Worm (Caenorhabditis elegans) whole organism, midembryonic: ENCODE measurements around the gene C29A12.22.

Source experiments
- T22C8.4 ChIP-seq: fragments of 200-800 bp; sonication (Bioruptor generic); IDR thresholded peaks from 2 replicates; pipeline ENCODE4 v1.3.6; 2022; ENCODE audit warnings: missing genetic modification characterization, missing compliant biosample characterization
- cog-1 ChIP-seq: sonication (generic microtip); optimal IDR thresholded peaks from 2 replicates; lab custom pipeline; 2016; ENCODE audit warnings: missing genetic modification characterization, missing compliant biosample characterization
- flt-1 ChIP-seq: fragments of 200-800 bp; sonication (Bioruptor generic); IDR thresholded peaks from 2 replicates; pipeline ENCODE4 v1.3.6; 2022; ENCODE audit warnings: missing genetic modification characterization, missing compliant biosample characterization
- klf-2 ChIP-seq: fragments of 200-800 bp; sonication (Bioruptor generic); conservative IDR thresholded peaks from 2 replicates; pipeline ENCODE4 v1.3.6; 2022; ENCODE audit warnings: missing genetic modification reagents, missing genetic modification characterization, missing compliant biosample characterization
- med-1 ChIP-seq: sonication (generic microtip); optimal IDR thresholded peaks from 2 replicates; lab custom pipeline; 2017; ENCODE audit warnings: missing genetic modification characterization, mild to moderate bottlenecking, missing compliant biosample characterization, antibody characterized with exemption, missing genetic modification reagents; ENCODE audit not compliant: insufficient read depth
- ref-1 ChIP-seq: fragments of 200-800 bp; sonication (Bioruptor generic); conservative IDR thresholded peaks from 2 replicates; pipeline ENCODE4 v1.3.6; 2022; ENCODE audit warnings: missing genetic modification reagents, missing genetic modification characterization, missing compliant biosample characterization
- tab-1 ChIP-seq: fragments of 200-800 bp; sonication (Bioruptor generic); IDR thresholded peaks from 2 replicates; pipeline ENCODE4 v1.3.6; 2022; ENCODE audit warnings: missing genetic modification characterization, missing compliant biosample characterization
- ztf-23 ChIP-seq: fragments of 200-800 bp; sonication (Bioruptor generic); IDR thresholded peaks from 2 replicates; pipeline ENCODE4 v1.3.6; 2022; ENCODE audit warnings: missing genetic modification reagents, missing genetic modification characterization, missing compliant biosample characterization
- ztf-29 ChIP-seq: fragments of 200-800 bp; sonication (Bioruptor generic); IDR thresholded peaks from 2 replicates; pipeline ENCODE4 v1.3.6; 2022; ENCODE audit warnings: missing genetic modification reagents, missing genetic modification characterization, missing compliant biosample characterization

The C29A12.22 gene

ce11 chrV:10854197-10854596, 42.3 kb downstream of the C29A12.22 start:
- TF ChIP-seq med-1 = no peak
- no peak for TF ChIP-seq tab-1
- TF ChIP-seq flt-1 = no peak
- no peak for TF ChIP-seq klf-2 (GFP tag; lab: Robert Waterston, UW)
- no peak for TF ChIP-seq ref-1
- TF ChIP-seq T22C8.4 (GFP tag; lab: Robert Waterston, UW) = no peak
- no peak for TF ChIP-seq ztf-29 (GFP tag; lab: Robert Waterston, UW)
- TF ChIP-seq cog-1 = no peak
- TF ChIP-seq ztf-23 (GFP tag; lab: Robert Waterston, UW) = no peak

- TF ChIP-seq ztf-23 (GFP tag; lab: Robert Waterston, UW) = no peak
- no peak for TF ChIP-seq tab-1
- TF ChIP-seq med-1 = no peak
- no peak for TF ChIP-seq klf-2 (GFP tag; lab: Robert Waterston, UW)
- no peak for TF ChIP-seq flt-1
- no peak for TF ChIP-seq cog-1
- no peak for TF ChIP-seq ref-1
- no peak for TF ChIP-seq T22C8.4 (GFP tag; lab: Robert Waterston, UW)
- TF ChIP-seq ztf-29 (GFP tag; lab: Robert Waterston, UW) = no peak
Observed at ce11 chrV:10855363-10855762, 43.5 kb downstream of the C29A12.22 start.

DNA sequence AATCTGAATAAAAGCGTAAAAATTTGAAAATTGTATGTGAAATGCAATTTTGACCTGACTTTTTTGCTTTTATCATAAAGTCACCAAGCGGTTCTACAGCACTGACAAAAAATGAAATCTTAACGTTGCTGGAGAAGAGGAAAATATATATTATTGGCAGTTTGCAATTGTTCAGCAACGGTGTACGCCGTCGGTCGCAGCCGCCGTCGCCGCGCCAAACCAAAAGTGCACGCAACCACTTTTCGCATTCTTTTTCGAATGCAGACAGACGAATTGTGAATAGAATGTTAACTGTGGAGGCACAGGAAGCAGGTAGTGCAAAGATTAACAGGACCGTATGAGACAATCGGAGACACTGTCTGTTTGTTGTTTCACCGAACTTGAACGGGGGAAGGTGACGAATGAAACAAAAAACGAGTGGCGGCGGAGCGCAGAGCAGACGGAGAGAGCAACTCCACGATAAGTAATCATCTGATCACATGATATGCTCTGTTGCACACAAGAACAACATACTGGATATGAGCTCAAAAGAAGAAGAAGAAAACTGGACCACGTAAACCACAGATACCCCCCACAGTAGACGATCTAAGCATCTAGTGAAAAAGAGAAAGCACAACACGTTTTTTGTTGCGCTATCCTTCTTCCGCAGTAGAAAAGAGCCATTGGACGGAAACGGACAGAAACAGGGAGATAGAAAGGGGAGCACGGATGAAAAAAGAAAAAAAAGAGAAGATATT, 45.2 kb downstream of the C29A12.22 start:
- TF ChIP-seq T22C8.4 (GFP tag; lab: Robert Waterston, UW) (no peak), ztf-23 (GFP tag; lab: Robert Waterston, UW) (no peak), klf-2 (GFP tag; lab: Robert Waterston, UW) (no peak), ref-1 (no peak), tab-1 (no peak), flt-1 (no peak)

- no peak for TF ChIP-seq med-1
- no peak for TF ChIP-seq ztf-29 (GFP tag; lab: Robert Waterston, UW)
- no peak for TF ChIP-seq cog-1
- TF ChIP-seq ref-1 = no peak
- TF ChIP-seq klf-2 (GFP tag; lab: Robert Waterston, UW) = no peak
- TF ChIP-seq T22C8.4 (GFP tag; lab: Robert Waterston, UW) = no peak
- 0 out of 2 replicates have a peak, but pooled peaks have one; percentile 8 for TF ChIP-seq ztf-23 (GFP tag; lab: Robert Waterston, UW)
- TF ChIP-seq flt-1 = peak; percentile 42; the same call in 1 of the 2 replicates
- TF ChIP-seq tab-1 = no peak
Observed at ce11 chrV:10858340-10858739, 46.5 kb downstream of the C29A12.22 start.

ce11 chrV:10859048-10859637, 47.3 kb downstream of the C29A12.22 start:
- TF ChIP-seq ref-1 (no peak), tab-1 (no peak), flt-1 (no peak), ztf-29 (GFP tag; lab: Robert Waterston, UW) (no peak), T22C8.4 (GFP tag; lab: Robert Waterston, UW) (no peak), cog-1 (no peak), ztf-23 (GFP tag; lab: Robert Waterston, UW) (no peak), med-1 (no peak), klf-2 (GFP tag; lab: Robert Waterston, UW) (no peak)

DNA sequence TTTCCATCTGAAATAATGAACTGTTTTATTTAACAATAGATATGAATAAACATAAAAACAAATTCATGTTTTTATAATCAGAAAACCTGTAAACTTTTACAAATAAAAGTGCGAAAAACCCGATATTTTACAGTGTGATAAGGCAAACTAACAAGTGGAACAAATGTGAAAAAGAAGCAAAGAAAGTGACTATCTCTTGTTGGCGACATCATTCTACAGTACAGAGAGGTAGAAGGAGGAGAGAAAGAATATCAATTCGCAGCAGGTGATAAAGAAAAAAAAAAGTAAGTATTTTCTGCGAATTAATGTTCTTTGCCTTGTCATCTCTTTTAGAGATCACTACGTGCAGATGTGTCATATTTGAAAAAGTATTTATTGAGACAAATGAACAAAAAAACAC, 47.9 kb downstream of the C29A12.22 start:
- no peak for TF ChIP-seq ztf-23 (GFP tag; lab: Robert Waterston, UW)
- no peak for TF ChIP-seq T22C8.4 (GFP tag; lab: Robert Waterston, UW)
- TF ChIP-seq ztf-29 (GFP tag; lab: Robert Waterston, UW) = no peak
- no peak for TF ChIP-seq tab-1
- TF ChIP-seq ref-1 = no peak
- no peak for TF ChIP-seq klf-2 (GFP tag; lab: Robert Waterston, UW)
- TF ChIP-seq med-1 = no peak
- TF ChIP-seq cog-1 = no peak
- TF ChIP-seq flt-1 = no peak

DNA sequence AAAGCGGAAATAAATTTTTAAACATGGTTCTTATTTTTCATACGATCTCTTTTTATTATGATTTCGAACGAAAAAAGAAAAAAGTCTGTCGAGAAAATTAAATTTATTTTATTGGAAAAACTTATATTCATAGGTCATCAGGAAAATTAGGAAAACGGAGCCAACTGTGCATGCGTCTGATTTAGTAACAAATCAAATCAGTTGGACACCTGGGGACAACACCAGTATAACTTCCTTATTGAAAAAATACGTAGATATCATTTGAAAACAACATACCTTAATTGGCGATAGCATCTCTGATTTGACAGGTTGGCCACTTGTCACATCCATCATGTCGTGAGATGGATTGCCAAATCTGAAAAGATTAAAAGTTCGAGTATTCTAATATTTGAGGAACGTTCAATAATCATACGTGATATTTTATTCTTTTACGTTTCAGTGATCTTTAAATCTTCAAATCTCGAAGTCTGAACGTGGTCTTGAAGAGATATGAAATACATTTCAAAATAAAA, 48.7 kb downstream of the C29A12.22 start:
- TF ChIP-seq klf-2 (GFP tag; lab: Robert Waterston, UW) (no peak), tab-1 (no peak), T22C8.4 (GFP tag; lab: Robert Waterston, UW) (no peak), med-1 (no peak), flt-1 (no peak), ztf-23 (GFP tag; lab: Robert Waterston, UW) (no peak), ref-1 (no peak), ztf-29 (GFP tag; lab: Robert Waterston, UW) (no peak), cog-1 (no peak)

ce11 chrV:10861611-10862262, 49.9 kb downstream of the C29A12.22 start:
- TF ChIP-seq flt-1 = no peak
- TF ChIP-seq T22C8.4 (GFP tag; lab: Robert Waterston, UW) = no peak
- no peak for TF ChIP-seq klf-2 (GFP tag; lab: Robert Waterston, UW)
- TF ChIP-seq tab-1 = no peak
- no peak for TF ChIP-seq med-1
- TF ChIP-seq ztf-29 (GFP tag; lab: Robert Waterston, UW) = no peak
- no peak for TF ChIP-seq cog-1
- TF ChIP-seq ref-1 = no peak
- no peak for TF ChIP-seq ztf-23 (GFP tag; lab: Robert Waterston, UW)
